Fruit fly (Drosophila melanogaster): ENCODE results near the gene ph-p.

The ph-p gene

dm6 chrX:2138342-2138416, at the start of gene ph-p:
ph-p (minus strand) TSS chrX:2138371.
- TF ChIP-seq CG32121 (GFP tag; IDR thresholded peaks at IDR 0.05) (no peak), CG15710 (tag; optimal IDR thresholded peaks at IDR 0.05) (no peak), CG34367 (tag; optimal IDR thresholded peaks at IDR 0.05) (no peak), CG17806 (tag; optimal IDR thresholded peaks at IDR 0.05) (no peak), CG14655 (GFP tag; optimal IDR thresholded peaks at IDR 0.05) (no peak), CG4496 (GFP tag; IDR thresholded peaks at IDR 0.05) (no peak), CG12605 (GFP tag; IDR thresholded peaks at IDR 0.05) (no peak), D1 (tag; optimal IDR thresholded peaks at IDR 0.05) (no peak), CG8159 (tag; optimal IDR thresholded peaks at IDR 0.05) (no peak), fd96Ca (GFP tag; IDR thresholded peaks at IDR 0.05) (no peak), Pif1B (GFP tag; optimal IDR thresholded peaks at IDR 0.05) (no peak), Pif1A (GFP tag; optimal IDR thresholded peaks at IDR 0.05) (no peak), Ets98B (GFP tag; IDR thresholded peaks at IDR 0.05) (no peak), CG9948 (tag; optimal IDR thresholded peaks at IDR 0.05) (no peak), EcR (GFP tag; optimal IDR thresholded peaks at IDR 0.05) (no peak), CG10348 (GFP tag; IDR thresholded peaks at IDR 0.05) (no peak), rn (GFP tag; IDR thresholded peaks at IDR 0.05) (no peak), CG13204 (GFP tag; optimal IDR thresholded peaks at IDR 0.05) (no peak), CG8301 (tag; optimal IDR thresholded peaks at IDR 0.05) (no peak), gl (tag; optimal IDR thresholded peaks at IDR 0.05) (no peak)

dm6 chrX:2187520-2187919, 49.3 kb upstream of the ph-p start, which contains the start of gene CG3457:
CG3457 (plus strand) TSS chrX:2187820.
- TF ChIP-seq rn (GFP tag; IDR thresholded peaks at IDR 0.05) (no peak), Pif1B (GFP tag; optimal IDR thresholded peaks at IDR 0.05) (no peak), CG15710 (tag; optimal IDR thresholded peaks at IDR 0.05) (no peak), CG4496 (GFP tag; IDR thresholded peaks at IDR 0.05) (no peak), CG12605 (GFP tag; IDR thresholded peaks at IDR 0.05) (no peak), CG14655 (GFP tag; optimal IDR thresholded peaks at IDR 0.05) (no peak), CG10348 (GFP tag; IDR thresholded peaks at IDR 0.05) (no peak), fd96Ca (GFP tag; IDR thresholded peaks at IDR 0.05) (no peak), CG9948 (tag; optimal IDR thresholded peaks at IDR 0.05) (no peak), CG17806 (tag; optimal IDR thresholded peaks at IDR 0.05) (no peak), CG8159 (tag; optimal IDR thresholded peaks at IDR 0.05) (no peak), gl (tag; optimal IDR thresholded peaks at IDR 0.05) (no peak), EcR (GFP tag; optimal IDR thresholded peaks at IDR 0.05) (no peak), D1 (tag; optimal IDR thresholded peaks at IDR 0.05) (no peak), Pif1A (GFP tag; optimal IDR thresholded peaks at IDR 0.05) (no peak), CG8301 (tag; optimal IDR thresholded peaks at IDR 0.05) (no peak), Snoo (tag; optimal IDR thresholded peaks at IDR 0.05) (no peak), CG34367 (tag; optimal IDR thresholded peaks at IDR 0.05) (no peak), CG32121 (GFP tag; IDR thresholded peaks at IDR 0.05) (no peak)

- TF ChIP-seq CG14655 (GFP tag; optimal IDR thresholded peaks at IDR 0.05): no peak
- no peak for TF ChIP-seq CG17806 (tag; optimal IDR thresholded peaks at IDR 0.05)
- no peak for TF ChIP-seq CG8159 (tag; optimal IDR thresholded peaks at IDR 0.05)
- TF ChIP-seq CG15710 (tag; optimal IDR thresholded peaks at IDR 0.05): no peak
- no peak for TF ChIP-seq CG9948 (tag; optimal IDR thresholded peaks at IDR 0.05)
- TF ChIP-seq Snoo (tag; optimal IDR thresholded peaks at IDR 0.05): no peak
- no peak for TF ChIP-seq CG4496 (GFP tag; IDR thresholded peaks at IDR 0.05)
- TF ChIP-seq Pif1B (GFP tag; optimal IDR thresholded peaks at IDR 0.05): no peak
- no peak for TF ChIP-seq EcR (GFP tag; optimal IDR thresholded peaks at IDR 0.05)
Measured at dm6 chrX:2186555-2186954, 48.4 kb upstream of the ph-p start, which contains the start of gene CG17777. CG17777 (plus strand) TSS chrX:2186855.

- TF ChIP-seq CG32121 (GFP tag; IDR thresholded peaks at IDR 0.05): no peak
Measured at dm6 chrX:2184563-2184962, 46.4 kb upstream of the ph-p start, which contains the start of the genes Nmd3 and CG17776. Nmd3 (minus strand) TSS chrX:2184668. CG17776 (plus strand) TSS chrX:2184725.

dm6 chrX:2180750-2181261, 42.6 kb upstream of the ph-p start, which contains the start of gene pn:
pn (plus strand) TSS chrX:2181211.
- TF ChIP-seq Snoo (tag; optimal IDR thresholded peaks at IDR 0.05): no peak
- no peak for TF ChIP-seq CG13204 (GFP tag; optimal IDR thresholded peaks at IDR 0.05)
- no peak for TF ChIP-seq CG8159 (tag; optimal IDR thresholded peaks at IDR 0.05)
- no peak for TF ChIP-seq CG9948 (tag; optimal IDR thresholded peaks at IDR 0.05)
- no peak for TF ChIP-seq CG10348 (GFP tag; IDR thresholded peaks at IDR 0.05)

dm6 chrX:2178802-2179201, 40.6 kb upstream of the ph-p start, which contains the start of gene Cyp4ae1:
Cyp4ae1 (plus strand) TSS chrX:2179007.
- TF ChIP-seq CG14655 (GFP tag; optimal IDR thresholded peaks at IDR 0.05) (no peak), CG17806 (tag; optimal IDR thresholded peaks at IDR 0.05) (no peak), CG32121 (GFP tag; IDR thresholded peaks at IDR 0.05) (no peak), Snoo (tag; optimal IDR thresholded peaks at IDR 0.05) (no peak), gl (tag; optimal IDR thresholded peaks at IDR 0.05) (no peak), CG10348 (GFP tag; IDR thresholded peaks at IDR 0.05) (no peak), CG8159 (tag; optimal IDR thresholded peaks at IDR 0.05) (no peak), Pif1A (GFP tag; optimal IDR thresholded peaks at IDR 0.05) (no peak), CG13204 (GFP tag; optimal IDR thresholded peaks at IDR 0.05) (no peak), CG8301 (tag; optimal IDR thresholded peaks at IDR 0.05) (no peak), EcR (GFP tag; optimal IDR thresholded peaks at IDR 0.05) (no peak), CG4496 (GFP tag; IDR thresholded peaks at IDR 0.05) (no peak), Pif1B (GFP tag; optimal IDR thresholded peaks at IDR 0.05) (no peak), fd96Ca (GFP tag; IDR thresholded peaks at IDR 0.05) (no peak), rn (GFP tag; IDR thresholded peaks at IDR 0.05) (no peak), D1 (tag; optimal IDR thresholded peaks at IDR 0.05) (no peak), CG9948 (tag; optimal IDR thresholded peaks at IDR 0.05) (no peak), CG15710 (tag; optimal IDR thresholded peaks at IDR 0.05) (no peak), CG34367 (tag; optimal IDR thresholded peaks at IDR 0.05) (no peak)

Measured in whole organism, pupa.